Worm (Caenorhabditis elegans) whole organism, L4/young adult: ENCODE data around the gene M28.4.

Source experiments
- W03F9.2 ChIP-seq: fragments of 150-350 bp; optimal IDR thresholded peaks from 2 replicates; lab custom pipeline; 2014; ENCODE audit warnings: missing biosample characterization, missing genetic modification characterization
- dao-5 ChIP-seq: sonication (generic microtip); optimal IDR thresholded peaks from 2 replicates; lab custom pipeline; 2016; ENCODE audit warnings: missing genotype, missing genetic modification characterization, moderate library complexity, missing compliant biosample characterization

DNA sequence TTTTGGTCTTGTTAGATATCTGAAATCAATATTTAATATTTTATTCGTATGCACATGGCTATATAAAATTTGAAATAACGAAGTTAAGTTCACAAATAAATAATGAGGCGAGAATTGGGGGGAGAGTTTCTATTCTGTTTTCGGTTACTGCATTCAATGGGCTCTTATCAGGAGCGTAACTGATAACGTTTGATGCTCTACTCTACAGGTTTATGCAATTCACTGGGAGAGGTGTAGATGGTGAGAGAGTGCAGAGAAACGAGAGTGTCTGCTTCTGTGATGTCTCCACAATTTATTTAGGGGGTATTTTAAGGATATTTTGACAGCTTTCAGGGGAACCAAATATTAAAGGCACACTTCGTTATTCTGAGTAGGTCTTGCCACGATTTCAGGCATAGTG is 48.7 kb upstream of the M28.4 start, which contains the start of gene C14A4.6:
- TF ChIP-seq dao-5 (tag; lab: Kevin White, UChicago), result no peak
- TF ChIP-seq W03F9.2, result no peak
